Worm (Caenorhabditis elegans) whole organism, young adult: Measurements from ENCODE around the gene Y17G7B.23.

Source experiments
- C17E4.6 ChIP-seq: fragments of 200-800 bp; sonication (Bioruptor generic); IDR thresholded peaks from 2 replicates; pipeline ENCODE4 v1.3.6; 2022; ENCODE audit warnings: missing genetic modification reagents, missing genetic modification characterization, missing compliant biosample characterization
- D2030.7 ChIP-seq: fragments of 200-800 bp; sonication (Bioruptor generic); IDR thresholded peaks from 2 replicates; pipeline ENCODE4 v1.3.6; 2022; ENCODE audit warnings: missing genetic modification reagents, missing genetic modification characterization, missing compliant biosample characterization
- F33H1.4 ChIP-seq: fragments of 200-800 bp; sonication (Bioruptor generic); IDR thresholded peaks from 2 replicates; pipeline ENCODE4 v1.3.6; 2022; ENCODE audit warnings: missing genetic modification reagents, missing genetic modification characterization, missing compliant biosample characterization
- F49E8.2 ChIP-seq: sonication (generic microtip); optimal IDR thresholded peaks from 3 replicates; lab custom pipeline; 2017; ENCODE audit warnings: missing genetic modification characterization, mild to moderate bottlenecking, missing compliant biosample characterization, antibody characterized with exemption, moderate library complexity; ENCODE audit not compliant: insufficient read depth
- F57A8.1 ChIP-seq: fragments of 200-800 bp; sonication (Bioruptor generic); optimal IDR thresholded peaks from 2 replicates; lab custom pipeline; 2018; ENCODE audit warnings: mild to moderate bottlenecking, missing genetic modification characterization, moderate library complexity, missing compliant biosample characterization
- Y53F4B.3 ChIP-seq: fragments of 200-800 bp; sonication (Bioruptor generic); IDR thresholded peaks from 2 replicates; pipeline ENCODE4 v1.3.6; 2022; ENCODE audit warnings: missing genetic modification reagents, missing genetic modification characterization, missing compliant biosample characterization
- Y53G8AR.9 ChIP-seq: fragments of 200-800 bp; sonication (Bioruptor generic); conservative IDR thresholded peaks from 2 replicates; pipeline ENCODE4 v1.3.6; 2022; ENCODE audit warnings: missing genetic modification reagents, missing genetic modification characterization, missing compliant biosample characterization
- Y56A3A.18 ChIP-seq: fragments of 200-800 bp; sonication (Bioruptor generic); IDR thresholded peaks from 2 replicates; pipeline ENCODE4 v1.3.6; 2022; ENCODE audit warnings: missing genetic modification reagents, missing genetic modification characterization, missing compliant biosample characterization
- Y79H2A.3 ChIP-seq: fragments of 200-800 bp; sonication (Bioruptor generic); conservative IDR thresholded peaks from 2 replicates; pipeline ENCODE4 v1.3.6; 2022; ENCODE audit warnings: missing genetic modification reagents, missing genetic modification characterization, missing compliant biosample characterization
- akir-1 ChIP-seq: fragments of 200-800 bp; sonication (Bioruptor generic); optimal IDR thresholded peaks from 2 replicates; lab custom pipeline; 2018; ENCODE audit warnings: mild to moderate bottlenecking, missing genetic modification characterization, moderate library complexity, missing compliant biosample characterization
- ama-1 ChIP-seq, 3 experiments: fragments of 150-350 bp in 1 of 3; sonication (generic microtip) in 2 of 3; optimal IDR thresholded peaks; 2 replicates each; lab custom pipeline; 2014 to 2018; ENCODE audit warnings: missing biosample characterization in 2 of 3, missing genetic modification characterization in 2 of 3, missing genetic modification reagents in 2 of 3
- aptf-2 ChIP-seq: fragments of 200-800 bp; sonication (Bioruptor generic); conservative IDR thresholded peaks from 2 replicates; pipeline ENCODE4 v1.3.6; 2022; ENCODE audit warnings: missing genetic modification reagents, missing genetic modification characterization, missing compliant biosample characterization
- aptf-3 ChIP-seq: fragments of 200-800 bp; sonication (Bioruptor generic); IDR thresholded peaks from 2 replicates; pipeline ENCODE4 v1.3.6; 2022; ENCODE audit warnings: missing genetic modification characterization, missing compliant biosample characterization
- atf-7 ChIP-seq: sonication (generic microtip); optimal IDR thresholded peaks from 2 replicates; lab custom pipeline; 2017; ENCODE audit warnings: mild to moderate bottlenecking, missing genetic modification characterization, missing compliant biosample characterization
- attf-6 ChIP-seq: fragments of 200-800 bp; sonication (Bioruptor generic); IDR thresholded peaks from 2 replicates; pipeline ENCODE4 v1.3.6; 2022; ENCODE audit warnings: missing genetic modification reagents, missing genetic modification characterization, missing compliant biosample characterization
- cebp-2 ChIP-seq: fragments of 200-800 bp; sonication (Bioruptor generic); IDR thresholded peaks from 2 replicates; pipeline ENCODE4 v1.3.6; 2022; ENCODE audit warnings: missing genetic modification characterization, missing compliant biosample characterization
- ceh-58 ChIP-seq: fragments of 200-800 bp; sonication (Bioruptor generic); IDR thresholded peaks from 2 replicates; pipeline ENCODE4 v1.3.6; 2022; ENCODE audit warnings: missing genetic modification characterization, missing compliant biosample characterization
- die-1 ChIP-seq: sonication (generic microtip); optimal IDR thresholded peaks from 2 replicates; lab custom pipeline; 2016; ENCODE audit warnings: missing genotype, mild to moderate bottlenecking, missing genetic modification characterization, missing compliant biosample characterization
- dpff-1 ChIP-seq: sonication (generic microtip); optimal IDR thresholded peaks from 2 replicates; lab custom pipeline; 2017; ENCODE audit warnings: mild to moderate bottlenecking, missing genetic modification characterization, missing compliant biosample characterization
- egl-18 ChIP-seq: fragments of 200-800 bp; sonication (Bioruptor generic); IDR thresholded peaks from 2 replicates; pipeline ENCODE4 v1.3.6; 2022; ENCODE audit warnings: missing genetic modification reagents, missing genetic modification characterization, missing compliant biosample characterization
- egrh-3 ChIP-seq: fragments of 200-800 bp; sonication (Bioruptor generic); IDR thresholded peaks from 2 replicates; pipeline ENCODE4 v1.3.6; 2022; ENCODE audit warnings: missing genetic modification reagents, missing genetic modification characterization, missing compliant biosample characterization
- ekl-4 ChIP-seq: fragments of 200-800 bp; sonication (Bioruptor generic); IDR thresholded peaks from 2 replicates; pipeline ENCODE4 v1.3.6; 2022; ENCODE audit warnings: missing genetic modification reagents, missing genetic modification characterization, missing compliant biosample characterization
- fkh-3 ChIP-seq: sonication (generic microtip); optimal IDR thresholded peaks from 2 replicates; lab custom pipeline; 2016; ENCODE audit warnings: mild to moderate bottlenecking, missing genetic modification characterization, missing compliant biosample characterization
- hmg-20 ChIP-seq: fragments of 200-800 bp; sonication (Bioruptor generic); IDR thresholded peaks from 2 replicates; pipeline ENCODE4 v1.3.6; 2022; ENCODE audit warnings: missing genetic modification reagents, missing genetic modification characterization, missing compliant biosample characterization
- hrde-1 ChIP-seq: sonication (generic microtip); optimal IDR thresholded peaks from 2 replicates; lab custom pipeline; 2016; ENCODE audit warnings: missing genetic modification characterization, mild to moderate bottlenecking, missing compliant biosample characterization, moderate library complexity, missing genotype, missing genetic modification reagents, borderline replicate concordance
- hsf-1 ChIP-seq: fragments of 200-800 bp; sonication (Bioruptor generic); IDR thresholded peaks from 2 replicates; pipeline ENCODE4 v1.3.6; 2022; ENCODE audit warnings: missing genetic modification reagents, missing genetic modification characterization, missing compliant biosample characterization
- lin-26 ChIP-seq: fragments of 200-800 bp; sonication (Bioruptor generic); IDR thresholded peaks from 2 replicates; pipeline ENCODE4 v1.3.6; 2022; ENCODE audit warnings: missing genetic modification reagents, missing genetic modification characterization, missing compliant biosample characterization
- lin-54 ChIP-seq: fragments of 200-800 bp; sonication (Bioruptor generic); optimal IDR thresholded peaks from 2 replicates; lab custom pipeline; 2018; ENCODE audit warnings: mild to moderate bottlenecking, missing genetic modification characterization, missing compliant biosample characterization
- madf-10 ChIP-seq: sonication (generic microtip); optimal IDR thresholded peaks from 2 replicates; lab custom pipeline; 2016; ENCODE audit warnings: mild to moderate bottlenecking, missing genetic modification characterization, missing compliant biosample characterization
- madf-3 ChIP-seq: fragments of 200-800 bp; sonication (Bioruptor generic); IDR thresholded peaks from 2 replicates; pipeline ENCODE4 v1.3.6; 2022; ENCODE audit warnings: missing genetic modification reagents, missing genetic modification characterization, missing compliant biosample characterization
- madf-6 ChIP-seq: fragments of 200-800 bp; sonication (Bioruptor generic); IDR thresholded peaks from 2 replicates; pipeline ENCODE4 v1.3.6; 2022; ENCODE audit warnings: missing genetic modification reagents, missing genetic modification characterization, missing compliant biosample characterization
- mel-28 ChIP-seq: sonication (generic microtip); optimal IDR thresholded peaks from 2 replicates; lab custom pipeline; 2016; ENCODE audit warnings: borderline replicate concordance, mild to moderate bottlenecking, missing genetic modification characterization, missing compliant biosample characterization
- nfya-2 ChIP-seq: fragments of 200-800 bp; sonication (Bioruptor generic); IDR thresholded peaks from 2 replicates; pipeline ENCODE4 v1.3.6; 2022; ENCODE audit warnings: missing genetic modification reagents, missing genetic modification characterization, missing compliant biosample characterization
- nhr-27 ChIP-seq: fragments of 200-800 bp; sonication (Bioruptor generic); optimal IDR thresholded peaks from 2 replicates; lab custom pipeline; 2018; ENCODE audit warnings: mild to moderate bottlenecking, missing genetic modification characterization, moderate library complexity, missing compliant biosample characterization
- rcor-1 ChIP-seq: fragments of 200-800 bp; sonication (Bioruptor generic); IDR thresholded peaks from 2 replicates; pipeline ENCODE4 v1.3.6; 2022; ENCODE audit warnings: missing genetic modification reagents, missing genetic modification characterization, missing compliant biosample characterization
- repo-1 ChIP-seq: sonication (generic microtip); optimal IDR thresholded peaks from 2 replicates; lab custom pipeline; 2017; ENCODE audit warnings: mild to moderate bottlenecking, missing genetic modification characterization, missing compliant biosample characterization
- rpc-1 ChIP-seq, 2 experiments: fragments of 150-350 bp in 1 of 2; sonication (generic microtip) in 1 of 2; optimal IDR thresholded peaks; 2 replicates each; lab custom pipeline; 2014 to 2018; ENCODE audit warnings: missing biosample characterization in 1 of 2, missing genetic modification characterization in 1 of 2, missing genetic modification reagents in 1 of 2, missing genotype in 1 of 2
- somi-1 ChIP-seq: fragments of 200-800 bp; sonication (Bioruptor generic); optimal IDR thresholded peaks from 2 replicates; lab custom pipeline; 2018; ENCODE audit warnings: mild to moderate bottlenecking, missing genetic modification characterization, missing compliant biosample characterization
- tbx-9 ChIP-seq: sonication (generic microtip); optimal IDR thresholded peaks from 2 replicates; lab custom pipeline; 2016; ENCODE audit warnings: borderline replicate concordance, missing genetic modification characterization, inconsistent platforms, missing compliant biosample characterization
- tlf-1 ChIP-seq: fragments of 200-800 bp; sonication (Bioruptor generic); optimal IDR thresholded peaks from 2 replicates; lab custom pipeline; 2018; ENCODE audit warnings: mild to moderate bottlenecking, missing genetic modification characterization, missing compliant biosample characterization
- zfh-2 ChIP-seq: fragments of 200-800 bp; sonication (Bioruptor generic); conservative IDR thresholded peaks from 2 replicates; pipeline ENCODE4 v1.3.6; 2022; ENCODE audit warnings: missing genetic modification reagents, missing genetic modification characterization, missing compliant biosample characterization
- zim-3 ChIP-seq: sonication (generic microtip); optimal IDR thresholded peaks from 2 replicates; lab custom pipeline; 2017; ENCODE audit warnings: mild to moderate bottlenecking, missing genetic modification characterization, moderate library complexity, missing compliant biosample characterization
- ztf-25 ChIP-seq: fragments of 200-800 bp; sonication (Bioruptor generic); IDR thresholded peaks from 2 replicates; pipeline ENCODE4 v1.3.6; 2022; ENCODE audit warnings: missing genetic modification reagents, missing genetic modification characterization, missing compliant biosample characterization
- ztf-26 ChIP-seq: sonication (generic microtip); optimal IDR thresholded peaks from 2 replicates; lab custom pipeline; 2017; ENCODE audit warnings: missing genetic modification characterization, missing compliant biosample characterization
- ztf-6 ChIP-seq: fragments of 200-800 bp; sonication (Bioruptor generic); IDR thresholded peaks from 2 replicates; pipeline ENCODE4 v1.3.6; 2022; ENCODE audit warnings: missing genetic modification reagents, missing genetic modification characterization, missing compliant biosample characterization

Gene Y17G7B.23

DNA sequence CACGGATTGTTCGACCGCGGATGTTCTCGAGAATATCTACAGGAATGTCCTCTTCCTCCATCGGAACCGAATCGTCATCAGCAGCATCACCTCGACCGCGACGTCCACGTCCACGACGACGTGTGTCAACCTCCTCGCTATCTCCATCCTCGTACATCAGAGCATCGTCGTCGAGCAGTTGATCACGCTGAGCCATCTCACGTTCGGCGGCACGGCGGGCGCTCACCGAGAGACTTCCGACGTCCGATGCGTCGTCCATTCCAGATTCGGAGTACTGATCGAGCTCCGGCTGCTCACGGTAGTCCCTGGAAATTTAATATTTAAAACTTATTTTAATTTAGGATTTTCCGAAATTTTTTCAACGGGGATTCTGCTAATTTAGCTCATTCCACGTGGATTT is 7.0 kb downstream of the Y17G7B.23 start:
- no peak for TF ChIP-seq ztf-6
- TF ChIP-seq ceh-58: 0 out of 2 replicates have a peak, but pooled peaks have one; percentile 5
- peak; percentile 78 for TF ChIP-seq zfh-2
- TF ChIP-seq Y79H2A.3 (GFP tag; lab: Robert Waterston, UW): peak; percentile 36; the same call in 1 of the 2 replicates
- TF ChIP-seq somi-1 (GFP tag; lab: Kevin White, UChicago): no peak
- TF ChIP-seq madf-3 (GFP tag; lab: Robert Waterston, UW): 0 out of 2 replicates have a peak, but pooled peaks have one; percentile 41
- TF ChIP-seq egrh-3 (GFP tag; lab: Robert Waterston, UW): peak; percentile 51; the same call in 1 of the 2 replicates
- TF ChIP-seq, all 124 proteins: peak for 5

DNA sequence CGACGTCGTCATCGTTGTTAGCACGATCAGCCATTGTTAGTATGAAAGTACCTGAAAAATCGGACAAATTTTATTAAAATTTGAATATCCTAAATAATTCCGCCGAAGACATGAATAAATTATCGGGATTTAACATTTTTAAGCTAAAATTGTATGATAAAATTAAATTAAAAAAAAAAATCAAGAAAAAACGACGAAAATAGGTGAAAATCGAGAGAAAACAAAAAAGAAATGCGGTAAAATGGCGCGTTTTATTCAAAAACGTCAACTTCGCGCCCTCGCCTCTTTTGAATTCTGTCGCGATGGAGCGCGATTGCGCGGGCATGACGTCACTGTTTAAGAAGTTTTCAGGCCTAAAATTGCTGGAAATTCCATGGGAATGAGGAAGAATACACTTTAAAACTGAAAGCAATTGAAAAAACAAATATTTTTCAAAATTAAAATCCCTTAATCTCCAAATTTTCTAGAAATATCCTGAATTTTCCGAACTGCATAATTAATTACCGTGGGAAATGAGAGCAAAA is 7.6 kb downstream of the Y17G7B.23 start, which contains the start of gene mcm-2:
mcm-2 (minus strand) TSS at position 51 of the 524 bp plus-strand sequence.
- TF ChIP-seq attf-6 (peak; percentile 84), egrh-3 (GFP tag; lab: Robert Waterston, UW) (no peak), akir-1 (GFP tag; lab: Kevin White, UChicago) (no peak), ceh-58 (no peak), die-1 (tag; lab: Kevin White, UChicago) (peak; percentile 36), aptf-2 (peak; percentile 87), hsf-1 (GFP tag; lab: Robert Waterston, UW) (peak; percentile 87), mel-28 (tag; lab: Kevin White, UChicago) (no peak), aptf-3 (GFP tag; lab: Robert Waterston, UW) (no peak), rpc-1 (optimal IDR thresholded peaks at IDR 0.05; lab: Kevin White, UChicago) (no peak), rpc-1 (tag; optimal IDR thresholded peaks at IDR 0.05; lab: Kevin White, UChicago) (peak; percentile 9), madf-3 (GFP tag; lab: Robert Waterston, UW) (no peak), ama-1 (optimal IDR thresholded peaks at IDR 0.05; lab: Kevin White, UChicago) (no peak), ama-1 (GFP tag; optimal IDR thresholded peaks at IDR 0.05; lab: Kevin White, UChicago) (no peak), Y53F4B.3 (GFP tag; lab: Robert Waterston, UW) (no peak), cebp-2 (no peak), C17E4.6 (peak; percentile 90), madf-6 (GFP tag; lab: Robert Waterston, UW) (peak; percentile 99), rcor-1 (GFP tag; lab: Robert Waterston, UW) (peak; percentile 86), nhr-27 (tag; lab: Kevin White, UChicago) (no peak), F49E8.2 (peak; percentile 95), zim-3 (tag; lab: Kevin White, UChicago) (no peak), ztf-26 (tag; lab: Kevin White, UChicago) (no peak), fkh-3 (no peak), repo-1 (tag; lab: Kevin White, UChicago) (no peak), D2030.7 (GFP tag; lab: Robert Waterston, UW) (peak; percentile 98), Y56A3A.18 (no peak), egl-18 (GFP tag; lab: Robert Waterston, UW) (no peak), lin-54 (GFP tag; lab: Kevin White, UChicago) (peak; percentile 98), lin-26 (GFP tag; lab: Robert Waterston, UW) (no peak), Y53G8AR.9 (GFP tag; lab: Robert Waterston, UW) (peak; percentile 93; the same call in 1 of the 2 replicates), dpff-1 (tag; lab: Kevin White, UChicago) (no peak), F33H1.4 (GFP tag; lab: Robert Waterston, UW) (peak; percentile 90), hmg-20 (no peak), F57A8.1 (GFP tag; lab: Kevin White, UChicago) (no peak), nfya-2 (GFP tag; lab: Robert Waterston, UW) (no peak), ekl-4 (GFP tag; lab: Robert Waterston, UW) (no peak; the same call in 1 of the 2 replicates), Y79H2A.3 (GFP tag; lab: Robert Waterston, UW) (peak; percentile 65; the same call in 1 of the 2 replicates), ztf-25 (GFP tag; lab: Robert Waterston, UW) (no peak), tbx-9 (tag; lab: Kevin White, UChicago) (no peak), tlf-1 (GFP tag; lab: Kevin White, UChicago) (peak; percentile 90), atf-7 (tag; lab: Kevin White, UChicago) (peak; percentile 93), madf-10 (no peak), hrde-1 (tag; lab: Kevin White, UChicago) (peak; percentile 46)
